Fruit fly (Drosophila melanogaster): ENCODE results near the gene Ugt35A1.

Gene Ugt35A1

DNA sequence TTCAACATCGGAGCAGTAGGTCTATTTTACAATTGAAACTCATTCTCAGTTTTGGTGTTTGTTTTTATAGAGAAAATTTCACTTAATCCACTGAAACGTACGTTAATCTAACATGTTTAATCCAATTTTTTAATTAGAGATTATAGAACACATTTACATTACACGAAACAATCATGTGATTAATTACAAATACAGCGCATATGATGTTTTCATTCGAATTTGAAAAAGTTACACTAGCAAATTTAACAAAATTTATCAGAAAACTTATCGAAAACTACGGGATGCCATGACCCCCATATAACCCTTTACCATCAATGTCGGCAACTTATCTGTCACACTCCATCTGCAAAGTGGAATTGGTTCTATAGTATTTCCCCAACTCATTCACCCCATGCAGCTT, 27.3 kb downstream of the Ugt35A1 start, which contains the start of gene CheA86a:
Gene CheA86a, minus strand, starts transcription at position 101 of the 400 bp plus-strand sequence.
- TF ChIP-seq pan (optimal IDR thresholded peaks at IDR 0.05) (no peak), Hr83 (GFP tag; optimal IDR thresholded peaks at IDR 0.05; ENCODE audit: poor library complexity, severe bottlenecking) (no peak), GATAd (GFP tag; optimal IDR thresholded peaks at IDR 0.05) (no peak), Mio (GFP tag; optimal IDR thresholded peaks at IDR 0.05) (no peak), dmrt93B (GFP tag; optimal IDR thresholded peaks at IDR 0.05) (no peak), CrebA (GFP tag; optimal IDR thresholded peaks at IDR 0.05; ENCODE audit: borderline replicate concordance) (no peak), Myc (optimal IDR thresholded peaks at IDR 0.05) (no peak)

DNA sequence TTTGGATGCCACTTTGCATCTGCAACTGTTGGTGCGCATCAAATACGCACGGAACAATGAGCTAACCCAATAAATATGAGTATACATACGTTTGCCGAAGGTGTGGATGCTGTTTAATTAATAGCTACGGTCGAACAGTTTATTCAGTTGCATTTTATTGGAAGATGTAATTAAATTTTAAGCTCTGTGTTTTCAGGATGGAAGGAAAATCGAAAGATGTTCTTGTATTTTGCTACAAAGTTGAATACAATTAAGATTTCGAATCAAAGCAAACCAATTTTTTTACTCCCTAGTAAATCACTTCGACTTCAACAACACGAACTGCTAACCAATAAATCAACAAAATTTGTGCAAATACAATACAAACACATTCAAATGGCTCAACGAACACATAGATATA, 35.6 kb downstream of the Ugt35A1 start, which contains the start of gene mAcon2:
Gene mAcon2, plus strand, starts transcription at position 301 of the 400 bp plus-strand sequence.
- TF ChIP-seq fru (GFP tag; optimal IDR thresholded peaks at IDR 0.05) (no peak), Mio (GFP tag; optimal IDR thresholded peaks at IDR 0.05) (no peak), Dif (GFP tag; optimal IDR thresholded peaks at IDR 0.05; ENCODE audit: partially characterized antibody) (no peak), Sp1 (GFP tag; optimal IDR thresholded peaks at IDR 0.05) (no peak), Hnf4 (GFP tag; optimal IDR thresholded peaks at IDR 0.05) (no peak), foxo (GFP tag; optimal IDR thresholded peaks at IDR 0.05) (no peak), GATAd (GFP tag; optimal IDR thresholded peaks at IDR 0.05) (no peak), jim (GFP tag; optimal IDR thresholded peaks at IDR 0.05) (no peak), Myc (optimal IDR thresholded peaks at IDR 0.05) (no peak), N (GFP tag; optimal IDR thresholded peaks at IDR 0.05) (no peak), usp (GFP tag; optimal IDR thresholded peaks at IDR 0.05) (no peak), dl (GFP tag; optimal IDR thresholded peaks at IDR 0.05; ENCODE audit: insufficient read depth in 1 of 2, partially characterized antibody in 2 of 2) (no peak), Dfd (GFP tag; optimal IDR thresholded peaks at IDR 0.05) (no peak), dmrt93B (GFP tag; optimal IDR thresholded peaks at IDR 0.05) (no peak), CG32264 (GFP tag; optimal IDR thresholded peaks at IDR 0.05) (no peak), Rel (GFP tag; optimal IDR thresholded peaks at IDR 0.05) (no peak), Rel (tag; optimal IDR thresholded peaks at IDR 0.05) (no peak), brk (GFP tag; optimal IDR thresholded peaks at IDR 0.05) (no peak), pan (optimal IDR thresholded peaks at IDR 0.05) (no peak)

DNA sequence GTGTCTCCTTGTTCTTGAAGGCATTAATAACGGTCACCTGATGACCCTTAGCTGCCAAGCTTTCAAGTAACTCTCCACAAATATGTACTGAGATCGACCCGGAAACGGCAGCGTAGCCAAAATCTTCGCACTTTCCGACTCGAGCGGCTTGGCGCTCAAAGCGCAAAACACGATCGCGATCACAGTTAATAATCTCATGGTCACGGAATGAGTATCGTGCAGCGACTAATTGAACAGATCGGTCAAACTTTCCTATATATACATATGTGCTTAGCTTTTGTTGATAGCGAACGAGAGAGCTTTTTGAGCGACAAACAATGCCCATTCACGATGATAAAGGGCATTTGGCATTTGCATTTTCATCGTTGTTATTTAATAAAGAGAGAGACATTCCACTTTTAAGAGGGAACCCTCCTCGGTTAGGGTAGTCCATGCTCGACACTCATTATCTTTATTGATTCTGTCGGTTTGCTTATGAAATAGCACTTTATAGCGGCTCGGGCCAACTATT, 44.3 kb downstream of the Ugt35A1 start, which contains the start of gene Ugt35C1:
Gene Ugt35C1, minus strand, starts transcription at position 213 of the 511 bp plus-strand sequence.
- TF ChIP-seq Hr78 (GFP tag; optimal IDR thresholded peaks at IDR 0.05) (no peak), Rel (GFP tag; optimal IDR thresholded peaks at IDR 0.05) (no peak), Rel (tag; optimal IDR thresholded peaks at IDR 0.05) (no peak)

DNA sequence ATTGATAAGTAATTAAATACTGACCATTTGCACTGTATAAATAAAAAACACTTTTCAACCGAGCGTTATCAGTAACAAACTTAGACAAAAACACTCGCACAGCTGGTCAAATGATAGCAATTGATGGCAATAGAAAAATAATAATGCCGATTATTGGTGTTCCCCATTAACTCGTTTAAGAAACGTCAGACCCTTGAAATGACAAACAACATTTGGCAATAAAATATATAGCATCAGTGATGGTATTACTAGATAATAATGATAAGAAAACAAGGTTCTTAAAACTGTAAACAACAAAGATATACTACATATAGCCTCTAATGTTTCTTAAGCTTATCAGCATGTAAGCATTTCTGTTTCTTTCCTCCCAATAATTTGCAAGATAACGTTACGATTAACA, 46.1 kb downstream of the Ugt35A1 start:
- TF ChIP-seq lola (GFP tag; optimal IDR thresholded peaks at IDR 0.05), result no peak
- no peak for TF ChIP-seq rgr (GFP tag; optimal IDR thresholded peaks at IDR 0.05)
- TF ChIP-seq Hr83 (GFP tag; optimal IDR thresholded peaks at IDR 0.05; ENCODE audit: poor library complexity, severe bottlenecking), result no peak
- peak; percentile 63 for TF ChIP-seq fru (GFP tag; optimal IDR thresholded peaks at IDR 0.05)
- no peak for TF ChIP-seq Myc (optimal IDR thresholded peaks at IDR 0.05)
- no peak for TF ChIP-seq brk (GFP tag; optimal IDR thresholded peaks at IDR 0.05)
- TF ChIP-seq CG32264 (GFP tag; optimal IDR thresholded peaks at IDR 0.05), result no peak
- no peak for TF ChIP-seq Rel (GFP tag; optimal IDR thresholded peaks at IDR 0.05)
- TF ChIP-seq Rel (tag; optimal IDR thresholded peaks at IDR 0.05), result peak; percentile 68
- TF ChIP-seq sv (GFP tag; optimal IDR thresholded peaks at IDR 0.05), result no peak
- no peak for TF ChIP-seq HLH106 (tag; optimal IDR thresholded peaks at IDR 0.05)
